Fruit fly (Drosophila melanogaster) whole organism, embryonic: ENCODE results near the gene drl.

ENCODE experiments used
- Ada2b ChIP-seq: fragments of 200-800 bp; sonication (Bioruptor generic); IDR thresholded peaks from 2 replicates; pipeline ENCODE4 v1.3.6; 2022; ENCODE audit warnings: missing biosample characterization, missing genetic modification characterization
- BEAF-32 ChIP-seq: fragments of 200-800 bp; sonication (Bioruptor generic); optimal IDR thresholded peaks from 3 replicates; lab custom pipeline; 2017; ENCODE audit warnings: missing biosample characterization, missing genetic modification characterization, mild to moderate bottlenecking, moderate library complexity, missing genetic modification reagents
- CG12071 ChIP-seq: fragments of 200-800 bp; sonication (Bioruptor generic); optimal IDR thresholded peaks from 3 replicates; lab custom pipeline; 2018; ENCODE audit warnings: missing biosample characterization, mild to moderate bottlenecking, missing genetic modification characterization
- CG12236 ChIP-seq: fragments of 200-800 bp; sonication (Bioruptor generic); optimal IDR thresholded peaks from 2 replicates; lab custom pipeline; 2016; ENCODE audit warnings: missing biosample characterization, missing genetic modification characterization
- CG12744 ChIP-seq: fragments of 200-800 bp; sonication (Bioruptor generic); optimal IDR thresholded peaks from 2 replicates; lab custom pipeline; 2016; ENCODE audit warnings: missing biosample characterization, missing genetic modification characterization
- CG12769 ChIP-seq: fragments of 200-800 bp; sonication (Bioruptor generic); optimal IDR thresholded peaks from 2 replicates; lab custom pipeline; 2019; ENCODE audit warnings: missing biosample characterization, mild to moderate bottlenecking, missing genetic modification characterization, moderate library complexity
- CG13287 ChIP-seq: fragments of 200-800 bp; sonication (Bioruptor generic); IDR thresholded peaks from 2 replicates; pipeline ENCODE4 v1.3.6; 2022; ENCODE audit warnings: missing biosample characterization, missing genetic modification characterization; ENCODE audit not compliant: partially characterized antibody
- CG13624 ChIP-seq: fragments of 200-800 bp; sonication (Bioruptor generic); optimal IDR thresholded peaks from 2 replicates; lab custom pipeline; 2016; ENCODE audit warnings: missing biosample characterization, missing genetic modification characterization
- CG13894 ChIP-seq: fragments of 200-800 bp; sonication (Bioruptor generic); optimal IDR thresholded peaks from 3 replicates; lab custom pipeline; 2018; ENCODE audit warnings: missing biosample characterization, mild to moderate bottlenecking, missing genetic modification characterization, moderate library complexity
- CG15011 ChIP-seq: fragments of 200-800 bp; sonication (Bioruptor generic); optimal IDR thresholded peaks from 3 replicates; lab custom pipeline; 2018; ENCODE audit warnings: missing biosample characterization, mild to moderate bottlenecking, missing genetic modification characterization
- CG2129 ChIP-seq: fragments of 200-800 bp; sonication (Bioruptor generic); IDR thresholded peaks from 2 replicates; pipeline ENCODE4 v1.3.6; 2022; ENCODE audit warnings: missing biosample characterization, missing genetic modification characterization; ENCODE audit not compliant: partially characterized antibody
- CG4707 ChIP-seq: fragments of 200-800 bp; sonication (Bioruptor generic); optimal IDR thresholded peaks from 2 replicates; lab custom pipeline; 2018; ENCODE audit warnings: missing biosample characterization, mild to moderate bottlenecking, missing genetic modification characterization, moderate library complexity
- CG7928 ChIP-seq: fragments of 200-800 bp; sonication (Bioruptor generic); optimal IDR thresholded peaks from 2 replicates; lab custom pipeline; 2017; ENCODE audit warnings: missing biosample characterization, mild to moderate bottlenecking, missing genetic modification characterization
- CG8290 ChIP-seq, 3 experiments: fragments of 200-800 bp; sonication (Bioruptor generic); optimal IDR thresholded peaks; 2 replicates each; lab custom pipeline; 2016 to 2019; ENCODE audit warnings: missing biosample characterization in 3 of 3, missing genetic modification characterization in 3 of 3, mild to moderate bottlenecking in 2 of 3, moderate library complexity in 1 of 3
- CrebB ChIP-seq: fragments of 200-800 bp; sonication (Bioruptor generic); optimal IDR thresholded peaks from 3 replicates; lab custom pipeline; 2018; ENCODE audit warnings: missing biosample characterization, mild to moderate bottlenecking, missing genetic modification characterization
- Dref ChIP-seq: fragments of 200-800 bp; sonication (Bioruptor generic); IDR thresholded peaks from 2 replicates; pipeline ENCODE4 v1.3.6; 2022; ENCODE audit warnings: missing biosample characterization, missing genetic modification characterization
- Elba2 ChIP-seq: fragments of 200-800 bp; sonication (Bioruptor generic); optimal IDR thresholded peaks from 3 replicates; lab custom pipeline; 2016; ENCODE audit warnings: missing biosample characterization, missing genetic modification characterization
- GATAe ChIP-seq: fragments of 200-800 bp; sonication (Bioruptor generic); conservative IDR thresholded peaks from 2 replicates; pipeline ENCODE4 v1.3.6; 2022; ENCODE audit warnings: missing biosample characterization, missing genetic modification characterization
- H15 ChIP-seq: fragments of 200-800 bp; sonication (Bioruptor generic); IDR thresholded peaks from 3 replicates; pipeline ENCODE4 v1.3.6; 2022; ENCODE audit warnings: missing biosample characterization, missing genetic modification characterization
- Hand ChIP-seq: fragments of 200-800 bp; sonication (Bioruptor generic); optimal IDR thresholded peaks from 2 replicates; lab custom pipeline; 2017; ENCODE audit warnings: mild to moderate bottlenecking, missing biosample characterization, missing genetic modification reagents, missing genetic modification characterization
- Kr ChIP-seq: fragments of 200-800 bp; sonication (Bioruptor generic); optimal IDR thresholded peaks from 2 replicates; lab custom pipeline; 2017; ENCODE audit warnings: missing biosample characterization, mild to moderate bottlenecking, missing genetic modification characterization
- MESR4 ChIP-seq: fragments of 200-800 bp; sonication (Bioruptor generic); optimal IDR thresholded peaks from 2 replicates; lab custom pipeline; 2018; ENCODE audit warnings: missing biosample characterization, mild to moderate bottlenecking, missing genetic modification characterization, moderate library complexity
- Neu2 ChIP-seq: fragments of 200-800 bp; sonication (Bioruptor generic); optimal IDR thresholded peaks from 3 replicates; lab custom pipeline; 2016; ENCODE audit warnings: missing biosample characterization, missing genetic modification characterization, borderline replicate concordance
- Optix ChIP-seq: fragments of 200-800 bp; sonication (Bioruptor generic); IDR thresholded peaks from 3 replicates; pipeline ENCODE4 v1.3.6; 2022; ENCODE audit warnings: missing biosample characterization, missing genetic modification characterization
- Ptx1 ChIP-seq: fragments of 200-800 bp; sonication (Bioruptor generic); IDR thresholded peaks from 2 replicates; pipeline ENCODE4 v1.3.6; 2022; ENCODE audit warnings: missing biosample characterization, missing genetic modification characterization
- Rfx ChIP-seq: fragments of 200-800 bp; sonication (Bioruptor generic); IDR thresholded peaks from 2 replicates; pipeline ENCODE4 v1.3.6; 2022; ENCODE audit warnings: missing biosample characterization, missing genetic modification characterization
- ash1 ChIP-seq: fragments of 200-800 bp; sonication (Bioruptor generic); optimal IDR thresholded peaks from 2 replicates; lab custom pipeline; 2018; ENCODE audit warnings: missing biosample characterization, mild to moderate bottlenecking, missing genetic modification characterization
- az2 ChIP-seq: fragments of 200-800 bp; sonication (Bioruptor generic); optimal IDR thresholded peaks from 3 replicates; lab custom pipeline; 2016; ENCODE audit warnings: missing biosample characterization, missing genetic modification characterization
- br ChIP-seq: fragments of >200 bp; optimal IDR thresholded peaks from 2 replicates; lab custom pipeline; 2017
- btn ChIP-seq: fragments of 200-800 bp; sonication (Bioruptor generic); optimal IDR thresholded peaks from 2 replicates; lab custom pipeline; 2016; ENCODE audit warnings: missing biosample characterization, missing genetic modification characterization
- cato ChIP-seq: fragments of 200-800 bp; sonication (Bioruptor generic); optimal IDR thresholded peaks from 2 replicates; lab custom pipeline; 2016; ENCODE audit warnings: missing biosample characterization, missing genetic modification characterization, borderline replicate concordance
- chif ChIP-seq, 2 experiments: fragments of 200-800 bp; sonication (Bioruptor generic); optimal IDR thresholded peaks; 3 replicates each; lab custom pipeline; 2016; ENCODE audit warnings: missing biosample characterization in 2 of 2, missing genetic modification characterization in 2 of 2
- inv ChIP-seq: fragments of 200-800 bp; sonication (Bioruptor generic); IDR thresholded peaks from 2 replicates; pipeline ENCODE4 v1.3.6; 2022; ENCODE audit warnings: missing biosample characterization, missing genetic modification characterization; ENCODE audit not compliant: partially characterized antibody
- lab ChIP-seq: fragments of 200-800 bp; sonication (Bioruptor generic); optimal IDR thresholded peaks from 3 replicates; lab custom pipeline; 2017; ENCODE audit warnings: missing biosample characterization, missing genetic modification characterization, mild to moderate bottlenecking, moderate library complexity, missing genetic modification reagents
- lov ChIP-seq, 2 experiments: fragments of 200-800 bp in 1 of 2; fragments of >200 bp in 1 of 2; sonication (Bioruptor generic) in 1 of 2; IDR thresholded peaks in 1 of 2; optimal IDR thresholded peaks in 1 of 2; 2 replicates in 1 of 2; 3 replicates in 1 of 2; pipeline versions ENCODE4 v1.3.6 to Lab custom; 2017 to 2022; ENCODE audit warnings: missing biosample characterization in 1 of 2, missing genetic modification characterization in 1 of 2
- otp ChIP-seq: fragments of 200-800 bp; sonication (Bioruptor generic); IDR thresholded peaks from 3 replicates; pipeline ENCODE4, ENCODE4 v1.3.6; 2022; ENCODE audit warnings: missing biosample characterization, missing genetic modification characterization
- pfk ChIP-seq: fragments of 200-800 bp; sonication (Bioruptor generic); optimal IDR thresholded peaks from 2 replicates; lab custom pipeline; 2018; ENCODE audit warnings: missing biosample characterization, mild to moderate bottlenecking, missing genetic modification characterization, moderate library complexity
- phol ChIP-seq: fragments of 200-800 bp; sonication (Bioruptor generic); optimal IDR thresholded peaks from 3 replicates; lab custom pipeline; 2018; ENCODE audit warnings: missing biosample characterization, mild to moderate bottlenecking, missing genetic modification characterization, moderate library complexity
- repo ChIP-seq: fragments of 200-800 bp; sonication (Bioruptor generic); optimal IDR thresholded peaks from 2 replicates; lab custom pipeline; 2016; ENCODE audit warnings: missing biosample characterization, missing genetic modification characterization
- schlank ChIP-seq: fragments of 200-800 bp; sonication (Bioruptor generic); optimal IDR thresholded peaks from 2 replicates; lab custom pipeline; 2018; ENCODE audit warnings: missing biosample characterization, mild to moderate bottlenecking, missing genetic modification characterization
- shn ChIP-seq: fragments of 200-800 bp; sonication (Bioruptor generic); optimal IDR thresholded peaks from 3 replicates; lab custom pipeline; 2016; ENCODE audit warnings: missing biosample characterization, missing genetic modification characterization
- ssp ChIP-seq: fragments of 200-800 bp; sonication (Bioruptor generic); IDR thresholded peaks from 2 replicates; pipeline ENCODE4 v1.3.6; 2022; ENCODE audit warnings: missing biosample characterization, missing genetic modification characterization
- stc ChIP-seq: fragments of 200-800 bp; sonication (Bioruptor generic); IDR thresholded peaks from 2 replicates; pipeline ENCODE4 v1.3.6; 2022; ENCODE audit warnings: missing biosample characterization, missing genetic modification characterization
- sug ChIP-seq: fragments of 200-800 bp; optimal IDR thresholded peaks from 2 replicates; lab custom pipeline; 2019; ENCODE audit warnings: missing biosample characterization, mild to moderate bottlenecking, missing genetic modification characterization, moderate library complexity
- tio ChIP-seq: fragments of 200-800 bp; sonication (Bioruptor generic); optimal IDR thresholded peaks from 2 replicates; lab custom pipeline; 2017; ENCODE audit warnings: missing biosample characterization, missing genetic modification characterization, inconsistent platforms
- tup ChIP-seq: fragments of 200-800 bp; sonication (Bioruptor generic); optimal IDR thresholded peaks from 2 replicates; lab custom pipeline; 2016; ENCODE audit warnings: missing biosample characterization, mild to moderate bottlenecking, missing genetic modification characterization, moderate library complexity
- zf30C ChIP-seq: fragments of 200-800 bp; sonication (Bioruptor generic); optimal IDR thresholded peaks from 3 replicates; lab custom pipeline; 2018; ENCODE audit warnings: missing biosample characterization, mild to moderate bottlenecking, missing genetic modification characterization

drl gene

dm6 chr2L:19225984-19226914 is 36.1 kb downstream of the drl start (continued):
- TF ChIP-seq schlank (tag; lab: Kevin White, UChicago) (no peak), lab (peak; percentile 32), sug (no peak), phol (tag; lab: Kevin White, UChicago) (peak; percentile 84), zf30C (GFP tag; lab: Kevin White, UChicago) (no peak), BEAF-32 (GFP tag; lab: Kevin White, UChicago) (no peak), ssp (peak; percentile 73), Dref (GFP tag; lab: Robert Waterston, UW) (no peak), CG4707 (peak; percentile 60), repo (GFP tag; lab: Kevin White, UChicago) (peak; percentile 27), Ada2b (peak; percentile 60), CG13624 (GFP tag; lab: Kevin White, UChicago) (peak; percentile 49), CG2129 (GFP tag; lab: Robert Waterston, UW) (no peak), inv (no peak), tup (GFP tag; lab: Kevin White, UChicago) (peak; percentile 29), Optix (GFP tag; lab: Robert Waterston, UW) (peak; percentile 79), Elba2 (no peak), cato (GFP tag; lab: Kevin White, UChicago) (peak; percentile 57), GATAe (GFP tag; lab: Robert Waterston, UW) (no peak), Neu2 (GFP tag; lab: Kevin White, UChicago) (peak; percentile 34), CG13287 (no peak), H15 (peak; percentile 71; the same call in 1 of the 3 replicates), CG12744 (GFP tag; lab: Kevin White, UChicago) (peak; percentile 31), pfk (no peak), CG7928 (GFP tag; lab: Kevin White, UChicago) (no peak), CrebB (tag; lab: Kevin White, UChicago) (peak; percentile 46), chif (GFP tag; optimal IDR thresholded peaks at IDR 0.05; lab: Kevin White, UChicago) (peak; percentile 80 to 92), Kr (no peak), lov (optimal IDR thresholded peaks at IDR 0.05; lab: Kevin White, UChicago) (no peak), lov (GFP tag; IDR thresholded peaks at IDR 0.05; lab: Robert Waterston, UW) (peak; percentile 72; the same call in 2 of the 3 replicates), CG12769 (tag; lab: Kevin White, UChicago) (peak; percentile 53), CG15011 (GFP tag; lab: Kevin White, UChicago) (no peak), Hand (no peak), tio (GFP tag; lab: Kevin White, UChicago) (peak; percentile 82), CG13894 (tag; lab: Kevin White, UChicago) (no peak), ash1 (no peak), Ptx1 (GFP tag; lab: Robert Waterston, UW) (peak; percentile 84), CG12236 (GFP tag; lab: Kevin White, UChicago) (peak; percentile 77), br (lab: Kevin White, UChicago) (no peak), CG8290 (GFP tag; optimal IDR thresholded peaks at IDR 0.05; lab: Kevin White, UChicago) (peak; percentile 80), CG8290 (tag; optimal IDR thresholded peaks at IDR 0.05; lab: Kevin White, UChicago) (peak; percentile 4 to 41), btn (GFP tag; lab: Kevin White, UChicago) (peak; percentile 73), MESR4 (GFP tag; lab: Kevin White, UChicago) (peak; percentile 3), Rfx (GFP tag; lab: Robert Waterston, UW) (no peak), stc (GFP tag; lab: Robert Waterston, UW) (peak; percentile 66), shn (peak; percentile 64), az2 (GFP tag; lab: Kevin White, UChicago) (peak; percentile 88), CG12071 (GFP tag; lab: Kevin White, UChicago) (peak; percentile 15), otp (GFP tag; lab: Robert Waterston, UW) (peak; percentile 85)
